Fruit fly (Drosophila melanogaster) whole organism, embryonic: ENCODE measurements around the gene CG13385.

Source experiments
- Adf1 ChIP-seq: fragments of 200-800 bp; sonication (Bioruptor generic); IDR thresholded peaks from 2 replicates; pipeline ENCODE4 v1.3.6; 2022; ENCODE audit warnings: missing biosample characterization, missing genetic modification characterization
- Antp ChIP-seq: fragments of 200-800 bp; sonication (Bioruptor generic); optimal IDR thresholded peaks from 3 replicates; lab custom pipeline; 2016; ENCODE audit warnings: missing biosample characterization, missing genetic modification characterization
- Atf6 ChIP-seq: fragments of 200-800 bp; sonication (Bioruptor generic); IDR thresholded peaks from 2 replicates; pipeline ENCODE4 v1.3.6; 2022; ENCODE audit warnings: missing biosample characterization, missing genetic modification characterization
- B-H2 ChIP-seq: fragments of 200-800 bp; sonication (Bioruptor generic); optimal IDR thresholded peaks from 2 replicates; lab custom pipeline; 2018; ENCODE audit warnings: missing biosample characterization, mild to moderate bottlenecking, missing genetic modification characterization
- Bgb ChIP-seq: fragments of 200-800 bp; sonication (Bioruptor generic); IDR thresholded peaks from 2 replicates; pipeline ENCODE4 v1.3.6; 2022; ENCODE audit warnings: missing biosample characterization, missing genetic modification characterization; ENCODE audit not compliant: partially characterized antibody
- CG12155 ChIP-seq: fragments of 200-800 bp; sonication (Bioruptor generic); optimal IDR thresholded peaks from 3 replicates; lab custom pipeline; 2016; ENCODE audit warnings: missing biosample characterization, missing genetic modification characterization
- CG1233 ChIP-seq: fragments of 200-800 bp; sonication (Bioruptor generic); optimal IDR thresholded peaks from 4 replicates; lab custom pipeline; 2018; ENCODE audit warnings: missing biosample characterization, mild to moderate bottlenecking, missing genetic modification characterization
- CG1603 ChIP-seq: fragments of 200-800 bp; sonication (Bioruptor generic); optimal IDR thresholded peaks from 2 replicates; lab custom pipeline; 2019; ENCODE audit warnings: missing biosample characterization, mild to moderate bottlenecking, missing genetic modification characterization, moderate library complexity
- CG18011 ChIP-seq: fragments of 200-800 bp; sonication (Bioruptor generic); optimal IDR thresholded peaks from 2 replicates; lab custom pipeline; 2017; ENCODE audit warnings: missing biosample characterization, missing genetic modification characterization, mild to moderate bottlenecking, moderate library complexity, missing genotype
- CG30403 ChIP-seq: fragments of 200-800 bp; sonication (Bioruptor generic); optimal IDR thresholded peaks from 3 replicates; lab custom pipeline; 2016; ENCODE audit warnings: missing biosample characterization, missing genetic modification characterization
- CG31365 ChIP-seq: fragments of 200-800 bp; sonication (Bioruptor generic); optimal IDR thresholded peaks from 2 replicates; lab custom pipeline; 2018; ENCODE audit warnings: missing biosample characterization, mild to moderate bottlenecking, missing genetic modification characterization
- CG32532 ChIP-seq: fragments of 200-800 bp; sonication (Bioruptor generic); IDR thresholded peaks from 2 replicates; pipeline ENCODE4 v1.3.6; 2022; ENCODE audit warnings: missing biosample characterization, missing genetic modification characterization
- CG4404 ChIP-seq: fragments of 200-800 bp; sonication (Bioruptor generic); IDR thresholded peaks from 2 replicates; pipeline ENCODE4 v1.3.6; 2022; ENCODE audit warnings: missing biosample characterization, missing genetic modification characterization
- CG4617 ChIP-seq: fragments of 200-800 bp; sonication (Bioruptor generic); optimal IDR thresholded peaks from 3 replicates; lab custom pipeline; 2016; ENCODE audit warnings: missing biosample characterization, missing genetic modification characterization, borderline replicate concordance
- CG7372 ChIP-seq: fragments of 200-800 bp; sonication (Bioruptor generic); IDR thresholded peaks from 2 replicates; pipeline ENCODE4 v1.3.6; 2022; ENCODE audit warnings: missing biosample characterization, missing genetic modification characterization
- CG7556 ChIP-seq: fragments of 200-800 bp; sonication (Bioruptor generic); optimal IDR thresholded peaks from 2 replicates; lab custom pipeline; 2017; ENCODE audit warnings: missing biosample characterization, mild to moderate bottlenecking, missing genetic modification characterization
- CG7786 ChIP-seq: fragments of 200-800 bp; sonication (Bioruptor generic); optimal IDR thresholded peaks from 2 replicates; lab custom pipeline; 2016; ENCODE audit warnings: missing biosample characterization, missing genetic modification characterization
- CG8281 ChIP-seq: fragments of 200-800 bp; sonication (Bioruptor generic); optimal IDR thresholded peaks from 2 replicates; lab custom pipeline; 2018; ENCODE audit warnings: missing biosample characterization, mild to moderate bottlenecking, missing genetic modification characterization, moderate library complexity
- CTCF ChIP-seq: fragments of 200-800 bp; sonication (Bioruptor generic); optimal IDR thresholded peaks from 2 replicates; lab custom pipeline; 2017; ENCODE audit warnings: missing biosample characterization, mild to moderate bottlenecking, missing genetic modification characterization, moderate library complexity
- CoRest ChIP-seq: fragments of 200-800 bp; sonication (Bioruptor generic); optimal IDR thresholded peaks from 3 replicates; lab custom pipeline; 2018; ENCODE audit warnings: missing biosample characterization, mild to moderate bottlenecking, missing genetic modification characterization, moderate library complexity
- Ets97D ChIP-seq: fragments of 200-800 bp; sonication (Bioruptor generic); optimal IDR thresholded peaks from 3 replicates; lab custom pipeline; 2016; ENCODE audit warnings: missing biosample characterization, missing genetic modification characterization
- Fer3 ChIP-seq: fragments of 200-800 bp; sonication (Bioruptor generic); optimal IDR thresholded peaks from 2 replicates; lab custom pipeline; 2018; ENCODE audit warnings: missing biosample characterization, mild to moderate bottlenecking, missing genetic modification characterization, moderate library complexity
- Gsc ChIP-seq: fragments of 200-800 bp; sonication (Bioruptor generic); IDR thresholded peaks from 2 replicates; pipeline ENCODE4 v1.3.6; 2022; ENCODE audit warnings: missing biosample characterization, missing genetic modification characterization
- H2.0 ChIP-seq: fragments of 200-800 bp; sonication (Bioruptor generic); IDR thresholded peaks from 2 replicates; pipeline ENCODE4 v1.3.6; 2022; ENCODE audit warnings: missing biosample characterization, missing genetic modification characterization
- Hey ChIP-seq: fragments of 200-800 bp; sonication (Bioruptor generic); optimal IDR thresholded peaks from 3 replicates; lab custom pipeline; 2018; ENCODE audit warnings: missing biosample characterization, mild to moderate bottlenecking, missing genetic modification characterization
- Hsf ChIP-seq: fragments of 200-800 bp; sonication (Bioruptor generic); optimal IDR thresholded peaks from 3 replicates; lab custom pipeline; 2016; ENCODE audit warnings: missing biosample characterization, missing genetic modification characterization
- MTF-1 ChIP-seq: fragments of 200-800 bp; sonication (Bioruptor generic); optimal IDR thresholded peaks from 2 replicates; lab custom pipeline; 2018; ENCODE audit warnings: missing biosample characterization, mild to moderate bottlenecking, missing genetic modification characterization, borderline replicate concordance
- Mad ChIP-seq: fragments of 200-800 bp; sonication (Bioruptor generic); optimal IDR thresholded peaks from 2 replicates; lab custom pipeline; 2016; ENCODE audit warnings: missing biosample characterization, missing genetic modification characterization
- Meics ChIP-seq: fragments of 200-800 bp; sonication (Bioruptor generic); optimal IDR thresholded peaks from 2 replicates; lab custom pipeline; 2017; ENCODE audit warnings: missing biosample characterization, mild to moderate bottlenecking, missing genetic modification characterization
- NC2β ChIP-seq: fragments of 200-800 bp; sonication (Bioruptor generic); optimal IDR thresholded peaks from 2 replicates; lab custom pipeline; 2016; ENCODE audit warnings: missing biosample characterization, missing genetic modification characterization
- NK7.1 ChIP-seq: fragments of 200-800 bp; sonication (Bioruptor generic); optimal IDR thresholded peaks from 3 replicates; lab custom pipeline; 2016; ENCODE audit warnings: missing biosample characterization, missing genetic modification characterization
- Nf-YA ChIP-seq: fragments of 200-800 bp; sonication (Bioruptor generic); IDR thresholded peaks from 2 replicates; pipeline ENCODE4 v1.3.6; 2022; ENCODE audit warnings: missing biosample characterization, missing genetic modification characterization
- Optix ChIP-seq: fragments of 200-800 bp; sonication (Bioruptor generic); IDR thresholded peaks from 3 replicates; pipeline ENCODE4 v1.3.6; 2022; ENCODE audit warnings: missing biosample characterization, missing genetic modification characterization
- Rx ChIP-seq: fragments of 200-800 bp; sonication (Bioruptor generic); IDR thresholded peaks from 2 replicates; pipeline ENCODE4 v1.3.6; 2022; ENCODE audit warnings: missing biosample characterization, missing genetic modification characterization
- Scr ChIP-seq: fragments of 200-800 bp; sonication (Bioruptor generic); IDR thresholded peaks from 2 replicates; pipeline ENCODE4 v1.3.6; 2022; ENCODE audit warnings: missing biosample characterization, missing genetic modification characterization; ENCODE audit not compliant: partially characterized antibody
- Sry-β ChIP-seq: fragments of 200-800 bp; sonication (Bioruptor generic); optimal IDR thresholded peaks from 2 replicates; lab custom pipeline; 2018; ENCODE audit warnings: missing biosample characterization, mild to moderate bottlenecking, missing genetic modification characterization, moderate library complexity
- YL-1 ChIP-seq: fragments of 200-800 bp; sonication (Bioruptor generic); optimal IDR thresholded peaks from 3 replicates; lab custom pipeline; 2017; ENCODE audit warnings: missing biosample characterization, mild to moderate bottlenecking, missing genetic modification characterization
- ara ChIP-seq: fragments of 200-800 bp; sonication (Bioruptor generic); IDR thresholded peaks from 2 replicates; pipeline ENCODE4 v1.3.6; 2022; ENCODE audit warnings: missing biosample characterization, missing genetic modification characterization
- cato ChIP-seq: fragments of 200-800 bp; sonication (Bioruptor generic); optimal IDR thresholded peaks from 2 replicates; lab custom pipeline; 2016; ENCODE audit warnings: missing biosample characterization, missing genetic modification characterization, borderline replicate concordance
- dan ChIP-seq: fragments of 200-800 bp; sonication (Bioruptor generic); IDR thresholded peaks from 2 replicates; pipeline ENCODE4 v1.3.6; 2022; ENCODE audit warnings: missing biosample characterization, missing genetic modification characterization
- dimm ChIP-seq: fragments of 200-800 bp; sonication (Bioruptor generic); IDR thresholded peaks from 2 replicates; pipeline ENCODE4 v1.3.6; 2022; ENCODE audit warnings: missing biosample characterization, missing genetic modification characterization
- exex ChIP-seq: fragments of 200-800 bp; sonication (Bioruptor generic); optimal IDR thresholded peaks from 4 replicates; lab custom pipeline; 2018; ENCODE audit warnings: missing biosample characterization, mild to moderate bottlenecking, missing genetic modification characterization, moderate library complexity
- jing ChIP-seq: fragments of 200-800 bp; sonication (Bioruptor generic); optimal IDR thresholded peaks from 2 replicates; lab custom pipeline; 2018; ENCODE audit warnings: missing biosample characterization, mild to moderate bottlenecking, missing genetic modification characterization
- ken ChIP-seq: fragments of 200-800 bp; sonication (Bioruptor generic); IDR thresholded peaks from 3 replicates; pipeline ENCODE4 v1.3.6; 2022; ENCODE audit warnings: missing biosample characterization, missing genetic modification characterization
- kni ChIP-seq: fragments of 200-800 bp; sonication (Bioruptor generic); optimal IDR thresholded peaks from 3 replicates; lab custom pipeline; 2017; ENCODE audit warnings: mild to moderate bottlenecking, missing biosample characterization, missing genetic modification reagents, missing genetic modification characterization
- lilli ChIP-seq: fragments of 200-800 bp; sonication (Bioruptor generic); optimal IDR thresholded peaks from 3 replicates; lab custom pipeline; 2016; ENCODE audit warnings: missing biosample characterization, missing genetic modification characterization
- lov ChIP-seq, 2 experiments: fragments of 200-800 bp in 1 of 2; fragments of >200 bp in 1 of 2; sonication (Bioruptor generic) in 1 of 2; IDR thresholded peaks in 1 of 2; optimal IDR thresholded peaks in 1 of 2; 2 replicates in 1 of 2; 3 replicates in 1 of 2; pipeline versions ENCODE4 v1.3.6 to Lab custom; 2017 to 2022; ENCODE audit warnings: missing biosample characterization in 1 of 2, missing genetic modification characterization in 1 of 2
- nom ChIP-seq: fragments of 200-800 bp; sonication (Bioruptor generic); optimal IDR thresholded peaks from 2 replicates; lab custom pipeline; 2017; ENCODE audit warnings: missing biosample characterization, missing genetic modification characterization, mild to moderate bottlenecking, moderate library complexity, missing genetic modification reagents
- psq ChIP-seq: fragments of 200-800 bp; sonication (Bioruptor generic); optimal IDR thresholded peaks from 2 replicates; lab custom pipeline; 2017; ENCODE audit warnings: missing biosample characterization, missing genetic modification characterization
- sna ChIP-seq: fragments of 200-800 bp; sonication (Bioruptor generic); IDR thresholded peaks from 2 replicates; pipeline ENCODE4 v1.3.6; 2022; ENCODE audit warnings: missing biosample characterization, missing genetic modification characterization; ENCODE audit not compliant: partially characterized antibody
- vfl ChIP-seq: fragments of 200-800 bp; sonication (Bioruptor generic); optimal IDR thresholded peaks from 2 replicates; lab custom pipeline; 2016; ENCODE audit warnings: missing biosample characterization, missing genetic modification characterization

The CG13385 gene

DNA sequence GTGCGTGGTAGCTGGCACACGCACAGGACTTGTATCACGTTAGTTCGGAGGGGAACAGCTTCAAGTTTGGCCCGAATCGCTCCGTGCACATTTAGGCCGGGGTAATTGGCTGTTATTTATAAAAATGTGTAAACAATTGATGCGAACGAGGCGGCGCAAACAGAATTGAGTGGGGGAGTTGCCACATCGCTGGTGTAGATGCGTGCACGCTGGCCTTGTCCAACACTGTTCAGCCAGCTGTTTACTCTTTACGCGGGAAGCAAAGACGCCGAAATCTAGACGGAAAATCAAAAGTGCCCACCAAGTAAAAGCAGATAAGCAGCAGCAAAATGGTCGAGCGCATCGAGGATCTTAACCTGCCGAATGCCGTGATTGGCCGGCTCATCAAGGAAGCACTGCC lies 40.7 kb downstream of the CG13385 start, which contains the start of the genes D12 and Chrac-14:
Gene D12 (minus strand): TSS at position 190 of the 400 bp plus-strand sequence.
Gene Chrac-14 (plus strand): TSS at position 230 of the 400 bp plus-strand sequence.
- TF ChIP-seq CG1233 (no peak), CG30403 (no peak), B-H2 (GFP tag; lab: Kevin White, UChicago) (peak; percentile 15), CG32532 (GFP tag; lab: Robert Waterston, UW) (no peak; the same call in 1 of the 2 replicates), jing (no peak), Ets97D (GFP tag; lab: Kevin White, UChicago) (peak; percentile 12), NC2β (peak; percentile 11), ken (GFP tag; lab: Robert Waterston, UW) (peak; percentile 56; the same call in 1 of the 3 replicates), NK7.1 (no peak), dan (GFP tag; lab: Robert Waterston, UW) (no peak), Scr (GFP tag; lab: Robert Waterston, UW) (no peak), CG1603 (tag; lab: Kevin White, UChicago) (peak; percentile 65), CG18011 (no peak), H2.0 (GFP tag; lab: Robert Waterston, UW) (peak; percentile 37; the same call in 1 of the 2 replicates), Atf6 (no peak), cato (GFP tag; lab: Kevin White, UChicago) (no peak), Bgb (GFP tag; lab: Robert Waterston, UW) (peak; percentile 9; the same call in 1 of the 2 replicates), Hsf (no peak), lilli (GFP tag; lab: Kevin White, UChicago) (peak; percentile 13), exex (tag; lab: Kevin White, UChicago) (no peak), Meics (GFP tag; lab: Kevin White, UChicago) (no peak), Optix (no peak), kni (GFP tag; lab: Kevin White, UChicago) (no peak), Gsc (GFP tag; lab: Robert Waterston, UW) (no peak), CG7556 (GFP tag; lab: Kevin White, UChicago) (no peak), CG12155 (GFP tag; lab: Kevin White, UChicago) (peak; percentile 21), lov (optimal IDR thresholded peaks at IDR 0.05; lab: Kevin White, UChicago) (no peak), lov (GFP tag; IDR thresholded peaks at IDR 0.05; lab: Robert Waterston, UW) (no peak), CG7372 (no peak), dimm (no peak), Nf-YA (no peak), nom (GFP tag; lab: Kevin White, UChicago) (no peak), CG4404 (GFP tag; lab: Robert Waterston, UW) (no peak), CG8281 (tag; lab: Kevin White, UChicago) (no peak), vfl (no peak), Hey (no peak), Fer3 (tag; lab: Kevin White, UChicago) (no peak), Rx (GFP tag; lab: Robert Waterston, UW) (0 out of 2 replicates have a peak, but pooled peaks have one; percentile 2), Sry-β (no peak), Mad (GFP tag; lab: Kevin White, UChicago) (no peak), ara (no peak), CG4617 (GFP tag; lab: Kevin White, UChicago) (peak; percentile 51), CoRest (no peak), Adf1 (GFP tag; lab: Robert Waterston, UW) (0 out of 2 replicates have a peak, but pooled peaks have one; percentile 16), YL-1 (GFP tag; lab: Kevin White, UChicago) (peak; percentile 45), psq (peak; percentile 8), MTF-1 (GFP tag; lab: Kevin White, UChicago) (no peak), CG7786 (GFP tag; lab: Kevin White, UChicago) (peak; percentile 14), sna (GFP tag; lab: Robert Waterston, UW) (no peak), CG31365 (tag; lab: Kevin White, UChicago) (no peak), Antp (GFP tag; lab: Kevin White, UChicago) (peak; percentile 56), CTCF (GFP tag; lab: Kevin White, UChicago) (no peak)
